Fruit fly (Drosophila melanogaster) whole organism: ENCODE data around the gene Caper.

ENCODE experiments used
- EcR ChIP-seq, 2 experiments: fragments of >200 bp; optimal IDR thresholded peaks; 2 replicates each; lab custom pipeline; 2017; ENCODE audit warnings: missing biosample characterization in 2 of 2, missing genetic modification characterization in 2 of 2, missing genetic modification reagents in 2 of 2
- psq ChIP-seq: fragments of >200 bp; optimal IDR thresholded peaks from 2 replicates; lab custom pipeline; 2017

dm6 chr2L:7038404-7039341, 6.2 kb downstream of the Caper start:
- peak in 1 of 2 experiments; percentile 47 for TF ChIP-seq EcR (GFP tag; optimal IDR thresholded peaks at IDR 0.05; lab: Kevin White, UChicago)
- no peak for TF ChIP-seq psq
